Worm (Caenorhabditis elegans) whole organism, young adult: ENCODE results near the gene efk-1.
"Not testable (repeated sequence)": the region's sequence is repeated elsewhere in the genome, so short reads cannot be mapped to it uniquely, and the experiment has no call there.

Experiments used
- dpl-1 ChIP-seq: fragments of 150-350 bp; optimal IDR thresholded peaks from 2 replicates; lab custom pipeline; 2014; ENCODE audit warnings: missing biosample characterization, missing genetic modification reagents, missing genetic modification characterization
- gei-17 ChIP-seq: fragments of 200-800 bp; sonication (Bioruptor generic); optimal IDR thresholded peaks from 2 replicates; lab custom pipeline; 2018; ENCODE audit warnings: mild to moderate bottlenecking, missing genetic modification characterization, missing compliant biosample characterization

- TF ChIP-seq dpl-1, gei-17 (GFP tag; lab: Kevin White, UChicago): not testable (repeated sequence)
Measured at ce11 chrIII:6153112-6153511, 15.2 kb downstream of the efk-1 start.
